Worm (Caenorhabditis elegans): ENCODE data around the gene mua-3.

DNA sequence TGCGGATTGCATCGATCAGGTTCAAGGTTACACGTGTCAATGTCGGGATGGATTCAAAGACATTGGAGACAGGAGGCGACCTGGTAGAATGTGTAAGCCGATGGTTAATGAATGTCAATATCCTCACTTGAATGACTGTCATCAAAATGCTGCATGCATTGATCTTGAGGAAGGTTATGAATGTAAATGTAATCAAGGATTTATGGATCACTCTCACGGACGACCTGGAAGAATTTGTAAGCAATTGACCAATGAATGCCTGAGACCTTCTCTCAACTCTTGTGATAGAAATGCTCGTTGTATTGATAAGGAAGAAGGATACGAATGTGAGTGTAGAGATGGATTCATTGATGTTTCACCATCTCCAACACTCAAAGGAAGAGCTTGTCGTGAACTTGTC is 17.5 kb downstream of the mua-3 start:
- TF ChIP-seq him-1 (tag; optimal IDR thresholded peaks at IDR 0.05) (no peak), dao-5 (tag; optimal IDR thresholded peaks at IDR 0.05) (no peak), W03F9.2 (tag; optimal IDR thresholded peaks at IDR 0.05) (no peak)
